Worm (Caenorhabditis elegans) whole organism, L3 larva: ENCODE measurements around the gene dmsr-3.

Source experiments
- aly-2 ChIP-seq: fragments of 150-350 bp; optimal IDR thresholded peaks from 2 replicates; lab custom pipeline; 2014; ENCODE audit warnings: missing biosample characterization, missing genetic modification characterization
- daf-12 ChIP-seq: fragments of 150-350 bp; optimal IDR thresholded peaks from 2 replicates; lab custom pipeline; 2014; ENCODE audit warnings: missing biosample characterization, missing genetic modification reagents, missing genetic modification characterization
- nhr-23 ChIP-seq: fragments of 150-350 bp; optimal IDR thresholded peaks from 2 replicates; lab custom pipeline; 2014; ENCODE audit warnings: missing biosample characterization, missing genetic modification reagents, missing genetic modification characterization

- TF ChIP-seq aly-2 (tag; lab: Kevin White, UChicago) (no peak), nhr-23 (no peak), daf-12 (no peak)
Observed at ce11 chrII:13325290-13325689, 30.7 kb downstream of the dmsr-3 start.
